Fruit fly (Drosophila melanogaster): ENCODE results near the gene CG1792.

CG1792 gene

dm6 chr3R:31588374-31588773 lies 27.7 kb upstream of the CG1792 start, which contains the start of gene CG1635 (continued):
- peak; percentile 97 for TF ChIP-seq Eip75B (GFP tag; optimal IDR thresholded peaks at IDR 0.05)
- TF ChIP-seq CG6276 (GFP tag; optimal IDR thresholded peaks at IDR 0.05): peak; percentile 100
- peak; percentile 76 for TF ChIP-seq Hr38 (GFP tag; optimal IDR thresholded peaks at IDR 0.05)
- TF ChIP-seq CG6163 (GFP tag; IDR thresholded peaks at IDR 0.05): peak; percentile 99
- TF ChIP-seq fd59A (GFP tag; optimal IDR thresholded peaks at IDR 0.05): peak; percentile 91
- TF ChIP-seq Gug (GFP tag; IDR thresholded peaks at IDR 0.05): peak; percentile 99
- TF ChIP-seq CG15336 (GFP tag; IDR thresholded peaks at IDR 0.05): peak; percentile 100
- TF ChIP-seq CG3919 (GFP tag; optimal IDR thresholded peaks at IDR 0.05): peak; percentile 98

dm6 chr3R:31590281-31590680 lies 25.8 kb upstream of the CG1792 start, which contains the start of gene CG1638:
TSS of gene CG1638 (plus strand) at chr3R:31590581.
- TF ChIP-seq CG8632 (GFP tag; optimal IDR thresholded peaks at IDR 0.05): no peak
- TF ChIP-seq Sox102F (GFP tag; optimal IDR thresholded peaks at IDR 0.05): no peak
- no peak for TF ChIP-seq CG6792 (GFP tag; optimal IDR thresholded peaks at IDR 0.05)
- TF ChIP-seq dac (GFP tag; optimal IDR thresholded peaks at IDR 0.05): no peak
- no peak for TF ChIP-seq dsx (GFP tag; optimal IDR thresholded peaks at IDR 0.05; ENCODE audit: poor library complexity, severe bottlenecking)

dm6 chr3R:31592256-31592879 lies 23.7 kb upstream of the CG1792 start, which contains the start of gene CG1774:
TSS of gene CG1774 (plus strand) at chr3R:31592803.
- TF ChIP-seq fkh (GFP tag; optimal IDR thresholded peaks at IDR 0.05): peak; percentile 30
- TF ChIP-seq CG11902 (GFP tag; optimal IDR thresholded peaks at IDR 0.05): no peak
- TF ChIP-seq CG6792 (GFP tag; optimal IDR thresholded peaks at IDR 0.05): peak; percentile 42
- TF ChIP-seq CG11762 (GFP tag; optimal IDR thresholded peaks at IDR 0.05; ENCODE audit: insufficient read depth): peak; percentile 14
- TF ChIP-seq svp (GFP tag): peak; percentile 89
- TF ChIP-seq CG3032 (tag; optimal IDR thresholded peaks at IDR 0.05): peak; percentile 1
- TF ChIP-seq CG6808 (GFP tag; optimal IDR thresholded peaks at IDR 0.05): no peak
- no peak for TF ChIP-seq CG32006 (GFP tag; optimal IDR thresholded peaks at IDR 0.05)
- peak; percentile 23 for TF ChIP-seq Eip93F (GFP tag; optimal IDR thresholded peaks at IDR 0.05)
- no peak for TF ChIP-seq OdsH (GFP tag; optimal IDR thresholded peaks at IDR 0.05)
- no peak for TF ChIP-seq salr (GFP tag; optimal IDR thresholded peaks at IDR 0.05)
- TF ChIP-seq esn (GFP tag; optimal IDR thresholded peaks at IDR 0.05): peak; percentile 64
- TF ChIP-seq topi (GFP tag; optimal IDR thresholded peaks at IDR 0.05): peak; percentile 69
- no peak for TF ChIP-seq CG6854 (GFP tag; optimal IDR thresholded peaks at IDR 0.05)
- TF ChIP-seq CG10631 (GFP tag; optimal IDR thresholded peaks at IDR 0.05): no peak
- no peak for TF ChIP-seq CG6276 (GFP tag; optimal IDR thresholded peaks at IDR 0.05)
- peak; percentile 7 for TF ChIP-seq CG8632 (GFP tag; optimal IDR thresholded peaks at IDR 0.05)
- no peak for TF ChIP-seq Sox102F (GFP tag; optimal IDR thresholded peaks at IDR 0.05)
- peak; percentile 60; the same call in 1 of the 2 replicates for TF ChIP-seq CG11294 (GFP tag; IDR thresholded peaks at IDR 0.05)
- peak; percentile 76 for TF ChIP-seq eg (GFP tag; IDR thresholded peaks at IDR 0.05)
- peak; percentile 39 for TF ChIP-seq CG16779 (tag; optimal IDR thresholded peaks at IDR 0.05)
- no peak for TF ChIP-seq ss (GFP tag; optimal IDR thresholded peaks at IDR 0.05)
- peak; percentile 53 for TF ChIP-seq Eip75B (GFP tag; optimal IDR thresholded peaks at IDR 0.05)
- TF ChIP-seq Met (GFP tag; optimal IDR thresholded peaks at IDR 0.05): peak; percentile 58
- TF ChIP-seq CG10669 (GFP tag; optimal IDR thresholded peaks at IDR 0.05): no peak
- peak; percentile 71 for TF ChIP-seq lz (GFP tag; optimal IDR thresholded peaks at IDR 0.05)
- TF ChIP-seq CG8119 (GFP tag; IDR thresholded peaks at IDR 0.05): peak; percentile 59
- peak; percentile 79 for TF ChIP-seq CG15336 (GFP tag; IDR thresholded peaks at IDR 0.05)
- no peak for TF ChIP-seq Sox15 (GFP tag; optimal IDR thresholded peaks at IDR 0.05)
- peak; percentile 50 for TF ChIP-seq acj6 (GFP tag; optimal IDR thresholded peaks at IDR 0.05)
- TF ChIP-seq Blimp-1 (GFP tag; optimal IDR thresholded peaks at IDR 0.05): no peak
- TF ChIP-seq Hr39 (GFP tag; optimal IDR thresholded peaks at IDR 0.05): peak; percentile 65
- TF ChIP-seq CG8319 (GFP tag; optimal IDR thresholded peaks at IDR 0.05): no peak
- TF ChIP-seq Smox (GFP tag; optimal IDR thresholded peaks at IDR 0.05): no peak
- TF ChIP-seq vri (GFP tag; optimal IDR thresholded peaks at IDR 0.05): peak; percentile 87
- no peak for TF ChIP-seq CG1621 (tag; optimal IDR thresholded peaks at IDR 0.05)
- TF ChIP-seq fd85E (GFP tag; optimal IDR thresholded peaks at IDR 0.05): no peak
- peak; percentile 13 for TF ChIP-seq Ets96B (tag; optimal IDR thresholded peaks at IDR 0.05)
- TF ChIP-seq net (GFP tag; optimal IDR thresholded peaks at IDR 0.05): no peak
- peak; percentile 76; the same call in 2 of the 3 replicates for TF ChIP-seq CG6163 (GFP tag; IDR thresholded peaks at IDR 0.05)
